Worm (Caenorhabditis elegans): ENCODE results near the gene B0244.9.

DNA sequence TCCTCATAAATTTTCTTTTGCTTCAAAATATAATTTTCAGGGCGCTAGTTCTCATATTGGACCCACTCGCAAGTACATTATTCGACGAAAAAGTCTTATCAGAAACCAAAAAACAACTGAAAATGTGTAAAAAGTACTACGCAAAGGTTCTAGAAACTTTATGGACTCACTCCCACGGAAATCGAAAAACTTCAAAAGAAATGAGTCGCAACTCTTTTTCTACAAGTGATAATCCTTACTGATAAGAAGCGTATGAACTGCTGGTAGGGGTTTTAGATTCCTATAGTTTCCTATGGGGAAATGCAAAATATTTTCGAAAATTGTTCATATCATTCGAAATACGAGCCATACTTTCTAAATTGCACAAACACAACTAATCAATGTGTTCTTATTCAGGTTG lies 13.7 kb upstream of the B0244.9 start, which contains the start of gene B0244.5:
- TF ChIP-seq pqm-1 (tag; optimal IDR thresholded peaks at IDR 0.05) = no peak
- TF ChIP-seq zip-11 (GFP tag; IDR thresholded peaks at IDR 0.05) = no peak
- TF ChIP-seq ama-1 (optimal IDR thresholded peaks at IDR 0.05) = no peak
- no peak for TF ChIP-seq ceh-44 (GFP tag; IDR thresholded peaks at IDR 0.05)
- TF ChIP-seq nhr-76 (tag; optimal IDR thresholded peaks at IDR 0.05) = no peak
- TF ChIP-seq nhr-11 (tag; optimal IDR thresholded peaks at IDR 0.05) = no peak
- TF ChIP-seq nhr-25 (tag; optimal IDR thresholded peaks at IDR 0.05; ENCODE audit: borderline replicate concordance, insufficient read depth) = no peak
- TF ChIP-seq nhr-77 (tag; optimal IDR thresholded peaks at IDR 0.05) = no peak

All from whole organism, L4 larva.